Worm (Caenorhabditis elegans): ENCODE results near the gene K10D11.7.

The K10D11.7 gene

ce11 chrIV:12975981-12976380 lies 19.8 kb downstream of the K10D11.7 start, which contains the start of gene dod-17:
TSS of gene dod-17 (plus strand) at chrIV:12976303.
- TF ChIP-seq ZK546.5 (tag; optimal IDR thresholded peaks at IDR 0.05): no peak
- no peak for TF ChIP-seq egl-43 (GFP tag; IDR thresholded peaks at IDR 0.05)
- no peak for TF ChIP-seq zag-1 (tag; optimal IDR thresholded peaks at IDR 0.05)
- no peak for TF ChIP-seq unc-62 (GFP tag; optimal IDR thresholded peaks at IDR 0.05 in 1 of 2)
- TF ChIP-seq unc-62 (tag; optimal IDR thresholded peaks at IDR 0.05): no peak
- TF ChIP-seq pqm-1 (tag; optimal IDR thresholded peaks at IDR 0.05): peak; percentile 35
- TF ChIP-seq F44E2.7 (GFP tag; IDR thresholded peaks at IDR 0.05): no peak

- no peak for TF ChIP-seq daf-16 (GFP tag; optimal IDR thresholded peaks at IDR 0.05)
- no peak for TF ChIP-seq daf-16 (tag; optimal IDR thresholded peaks at IDR 0.05)
- peak; percentile 22; the same call in 1 of the 2 replicates for TF ChIP-seq dmd-6 (GFP tag; IDR thresholded peaks at IDR 0.05)
- TF ChIP-seq egl-27 (tag; optimal IDR thresholded peaks at IDR 0.05): no peak
- no peak for TF ChIP-seq lin-15B (tag; optimal IDR thresholded peaks at IDR 0.05)
- TF ChIP-seq ama-1 (optimal IDR thresholded peaks at IDR 0.05): no peak
- no peak for TF ChIP-seq T20F7.1 (GFP tag; optimal IDR thresholded peaks at IDR 0.05)
- TF ChIP-seq ctbp-1 (GFP tag; IDR thresholded peaks at IDR 0.05): no peak
- peak; percentile 44 for TF ChIP-seq pqm-1 (tag; optimal IDR thresholded peaks at IDR 0.05)
- TF ChIP-seq ceh-20 (GFP tag; IDR thresholded peaks at IDR 0.05): no peak
- TF ChIP-seq mxl-3 (GFP tag; optimal IDR thresholded peaks at IDR 0.05): no peak
- no peak for TF ChIP-seq R02D3.7 (tag; optimal IDR thresholded peaks at IDR 0.05)
- TF ChIP-seq gei-8 (GFP tag; optimal IDR thresholded peaks at IDR 0.05): no peak
- no peak for TF ChIP-seq Y75B8A.6 (GFP tag; IDR thresholded peaks at IDR 0.05)
- TF ChIP-seq unc-62 (GFP tag; optimal IDR thresholded peaks at IDR 0.05 in 1 of 2): peak in 1 of 2 experiments; percentile 52
- TF ChIP-seq unc-62 (tag; optimal IDR thresholded peaks at IDR 0.05): no peak
- TF ChIP-seq nhr-11 (tag; optimal IDR thresholded peaks at IDR 0.05): no peak
- no peak for TF ChIP-seq snpc-4 (tag; optimal IDR thresholded peaks at IDR 0.05)
- no peak for TF ChIP-seq mxl-2 (GFP tag; conservative IDR thresholded peaks at IDR 0.05)
- no peak for TF ChIP-seq nhr-42 (GFP tag; IDR thresholded peaks at IDR 0.05)
Observed at ce11 chrIV:12973336-12973735, 22.4 kb downstream of the K10D11.7 start, which contains the start of gene F55G11.4. TSS of gene F55G11.4 (plus strand) at chrIV:12973624.

- TF ChIP-seq nhr-41 (GFP tag; IDR thresholded peaks at IDR 0.05): no peak
- peak in 1 of 2 experiments; percentile 94 for TF ChIP-seq unc-62 (GFP tag; optimal IDR thresholded peaks at IDR 0.05 in 1 of 2)
- no peak for TF ChIP-seq unc-62 (tag; optimal IDR thresholded peaks at IDR 0.05)
- TF ChIP-seq F44E2.7 (GFP tag; IDR thresholded peaks at IDR 0.05): no peak
- TF ChIP-seq cey-2 (tag; optimal IDR thresholded peaks at IDR 0.05; ENCODE audit: borderline replicate concordance, insufficient read depth): no peak
- TF ChIP-seq lin-15B (tag; optimal IDR thresholded peaks at IDR 0.05): no peak
- TF ChIP-seq lim-7 (GFP tag; IDR thresholded peaks at IDR 0.05): 0 out of 2 replicates have a peak, but pooled peaks have one; percentile 31
Observed at ce11 chrIV:12972780-12973179, 23.0 kb downstream of the K10D11.7 start.

ce11 chrIV:12971994-12972520 lies 23.7 kb downstream of the K10D11.7 start:
- TF ChIP-seq dpl-1 (GFP tag; optimal IDR thresholded peaks at IDR 0.05): no peak
- TF ChIP-seq ama-1 (optimal IDR thresholded peaks at IDR 0.05): no peak
- peak; percentile 60 for TF ChIP-seq dmd-6 (GFP tag; IDR thresholded peaks at IDR 0.05)
- TF ChIP-seq pqm-1 (tag; optimal IDR thresholded peaks at IDR 0.05): peak; percentile 25
- no peak for TF ChIP-seq ceh-20 (GFP tag; IDR thresholded peaks at IDR 0.05)
- no peak for TF ChIP-seq lim-7 (GFP tag; IDR thresholded peaks at IDR 0.05)
- no peak for TF ChIP-seq snpc-1.2 (GFP tag; IDR thresholded peaks at IDR 0.05)
- TF ChIP-seq F26F4.8 (GFP tag; conservative IDR thresholded peaks at IDR 0.05): no peak
- peak in 1 of 2 experiments; percentile 55 for TF ChIP-seq unc-62 (GFP tag; optimal IDR thresholded peaks at IDR 0.05 in 1 of 2)
- TF ChIP-seq unc-62 (tag; optimal IDR thresholded peaks at IDR 0.05): no peak
- no peak for TF ChIP-seq gei-8 (GFP tag; optimal IDR thresholded peaks at IDR 0.05)
- peak; percentile 22 for TF ChIP-seq hlh-11 (tag; optimal IDR thresholded peaks at IDR 0.05)

ce11 chrIV:12969141-12969540 lies 26.6 kb downstream of the K10D11.7 start, which contains the start of gene F55G11.2:
TSS of gene F55G11.2 (minus strand) at chrIV:12969289.
- peak; percentile 56 for TF ChIP-seq pqm-1 (tag; optimal IDR thresholded peaks at IDR 0.05)
- TF ChIP-seq Y105C5A.15 (GFP tag; IDR thresholded peaks at IDR 0.05): no peak
- TF ChIP-seq dmd-6 (GFP tag; IDR thresholded peaks at IDR 0.05): peak; percentile 74; the same call in 1 of the 2 replicates
- TF ChIP-seq mes-2 (tag; optimal IDR thresholded peaks at IDR 0.05; ENCODE audit: poor library complexity, severe bottlenecking): no peak
- TF ChIP-seq nhr-42 (GFP tag; IDR thresholded peaks at IDR 0.05): no peak
- TF ChIP-seq Y5F2A.4 (GFP tag; optimal IDR thresholded peaks at IDR 0.05): no peak
